Worm (Caenorhabditis elegans): ENCODE results near the gene Y50E8A.22.

Y50E8A.22 gene

ce11 chrV:14707958-14708357 is 40.9 kb downstream of the Y50E8A.22 start, which contains the start of gene R08A2.9:
Gene R08A2.9 (plus strand): TSS chrV:14708258.
- TF ChIP-seq pha-4 (tag; optimal IDR thresholded peaks at IDR 0.05): no peak
- TF ChIP-seq elt-3 (tag; optimal IDR thresholded peaks at IDR 0.05): no peak
- TF ChIP-seq ceh-9 (tag; optimal IDR thresholded peaks at IDR 0.05): no peak
